Worm (Caenorhabditis elegans) whole organism, L2 larva: Measurements from ENCODE around the gene mml-1.
A peak's percentile ranks its signal among the peaks of the same experiment; 100 is the strongest.

Experiments used
- C34F6.9 ChIP-seq: fragments of 150-350 bp; optimal IDR thresholded peaks from 2 replicates; lab custom pipeline; 2014; ENCODE audit warnings: missing biosample characterization, missing genetic modification characterization
- F13H6.1 ChIP-seq: sonication (generic microtip); optimal IDR thresholded peaks from 2 replicates; lab custom pipeline; 2016; ENCODE audit warnings: missing genetic modification characterization, missing compliant biosample characterization
- R02D3.7 ChIP-seq: fragments of 150-350 bp; optimal IDR thresholded peaks from 2 replicates; lab custom pipeline; 2014; ENCODE audit warnings: missing biosample characterization, missing genetic modification characterization
- Y55F3AM.14 ChIP-seq: fragments of 200-800 bp; sonication (Bioruptor generic); optimal IDR thresholded peaks from 2 replicates; lab custom pipeline; 2018; ENCODE audit warnings: mild to moderate bottlenecking, missing genetic modification characterization, missing compliant biosample characterization
- ZK546.5 ChIP-seq: sonication (generic microtip); optimal IDR thresholded peaks from 2 replicates; lab custom pipeline; 2017; ENCODE audit warnings: missing biosample characterization, missing genetic modification characterization
- alr-1 ChIP-seq: fragments of 150-350 bp; optimal IDR thresholded peaks from 2 replicates; lab custom pipeline; 2014; ENCODE audit warnings: missing biosample characterization, missing genetic modification characterization
- aly-2 ChIP-seq: fragments of 150-350 bp; optimal IDR thresholded peaks from 2 replicates; lab custom pipeline; 2014; ENCODE audit warnings: missing biosample characterization, missing genetic modification characterization
- ama-1 ChIP-seq: fragments of 150-350 bp; optimal IDR thresholded peaks from 2 replicates; lab custom pipeline; 2018; ENCODE audit warnings: inconsistent platforms
- blmp-1 ChIP-seq: sonication (generic microtip); optimal IDR thresholded peaks from 2 replicates; lab custom pipeline; 2017; ENCODE audit warnings: missing genetic modification characterization, mild to moderate bottlenecking, missing compliant biosample characterization, antibody characterized with exemption, moderate library complexity; ENCODE audit not compliant: insufficient read depth
- ceh-16 ChIP-seq: fragments of 150-350 bp; optimal IDR thresholded peaks from 2 replicates; lab custom pipeline; 2014; ENCODE audit warnings: missing biosample characterization, missing genetic modification characterization
- ceh-82 ChIP-seq: fragments of 150-350 bp; optimal IDR thresholded peaks from 2 replicates; lab custom pipeline; 2014; ENCODE audit warnings: missing biosample characterization, missing genetic modification characterization
- crh-2 ChIP-seq: sonication (generic microtip); optimal IDR thresholded peaks from 2 replicates; lab custom pipeline; 2017; ENCODE audit warnings: missing biosample characterization, missing genetic modification characterization
- dmd-4 ChIP-seq: sonication (generic microtip); optimal IDR thresholded peaks from 2 replicates; lab custom pipeline; 2017; ENCODE audit warnings: missing biosample characterization, missing genetic modification characterization
- egl-27 ChIP-seq: sonication (generic microtip); optimal IDR thresholded peaks from 3 replicates; lab custom pipeline; 2017; ENCODE audit warnings: missing biosample characterization, missing genetic modification reagents, missing genetic modification characterization
- elt-1 ChIP-seq: fragments of 150-350 bp; optimal IDR thresholded peaks from 2 replicates; lab custom pipeline; 2014; ENCODE audit warnings: missing biosample characterization, missing genetic modification characterization
- elt-3 ChIP-seq: sonication (generic microtip); optimal IDR thresholded peaks from 2 replicates; lab custom pipeline; 2017; ENCODE audit warnings: missing biosample characterization, missing genetic modification characterization
- fos-1 ChIP-seq: fragments of 150-350 bp; optimal IDR thresholded peaks from 2 replicates; lab custom pipeline; 2014; ENCODE audit warnings: missing biosample characterization, missing genetic modification characterization
- gmeb-1 ChIP-seq: fragments of 150-350 bp; optimal IDR thresholded peaks from 2 replicates; lab custom pipeline; 2014; ENCODE audit warnings: missing biosample characterization, missing genetic modification characterization
- lin-11 ChIP-seq: fragments of 150-350 bp; sonication (generic microtip); optimal IDR thresholded peaks from 2 replicates; lab custom pipeline; 2014; ENCODE audit warnings: missing biosample characterization, missing genetic modification characterization, inconsistent platforms, mixed read lengths
- lin-13 ChIP-seq: fragments of 150-350 bp; optimal IDR thresholded peaks from 2 replicates; lab custom pipeline; 2014; ENCODE audit warnings: missing biosample characterization, missing genetic modification reagents, missing genetic modification characterization
- lin-39 ChIP-seq: fragments of 150-350 bp; optimal IDR thresholded peaks from 2 replicates; lab custom pipeline; 2014; ENCODE audit warnings: missing biosample characterization, missing genetic modification reagents, missing genetic modification characterization
- lsy-2 ChIP-seq, 2 experiments: fragments of 150-350 bp in 1 of 2; sonication (generic microtip) in 1 of 2; optimal IDR thresholded peaks; 2 replicates each; lab custom pipeline; 2014 to 2017; ENCODE audit warnings: missing biosample characterization in 2 of 2, missing genetic modification characterization in 2 of 2
- mab-5 ChIP-seq: fragments of 150-350 bp; optimal IDR thresholded peaks from 2 replicates; lab custom pipeline; 2014; ENCODE audit warnings: missing biosample characterization, missing genetic modification characterization
- mbf-1 ChIP-seq: sonication (generic microtip); optimal IDR thresholded peaks from 2 replicates; lab custom pipeline; 2017; ENCODE audit warnings: missing biosample characterization, missing genetic modification characterization
- mdl-1 ChIP-seq, 2 experiments: fragments of 150-350 bp in 1 of 2; sonication (generic microtip) in 1 of 2; optimal IDR thresholded peaks; 2 replicates each; lab custom pipeline; 2017; ENCODE audit warnings: missing biosample characterization in 2 of 2, missing genetic modification characterization in 2 of 2
- nhr-10 ChIP-seq: sonication (generic microtip); optimal IDR thresholded peaks from 2 replicates; lab custom pipeline; 2017; ENCODE audit warnings: missing biosample characterization, missing genetic modification characterization
- nhr-11 ChIP-seq: fragments of 150-350 bp; optimal IDR thresholded peaks from 2 replicates; lab custom pipeline; 2014; ENCODE audit warnings: missing biosample characterization, missing genetic modification characterization
- nhr-12 ChIP-seq: fragments of 150-350 bp; optimal IDR thresholded peaks from 2 replicates; lab custom pipeline; 2014; ENCODE audit warnings: missing biosample characterization, missing genetic modification characterization
- nhr-129 ChIP-seq: fragments of 150-350 bp; optimal IDR thresholded peaks from 2 replicates; lab custom pipeline; 2014; ENCODE audit warnings: missing biosample characterization, missing genetic modification characterization
- nhr-21 ChIP-seq: fragments of 150-350 bp; optimal IDR thresholded peaks from 2 replicates; lab custom pipeline; 2014; ENCODE audit warnings: missing biosample characterization, missing genetic modification characterization
- nhr-23 ChIP-seq: fragments of 150-350 bp; optimal IDR thresholded peaks from 2 replicates; lab custom pipeline; 2014; ENCODE audit warnings: missing biosample characterization, missing genetic modification reagents, missing genetic modification characterization
- nhr-237 ChIP-seq: fragments of 150-350 bp; optimal IDR thresholded peaks from 2 replicates; lab custom pipeline; 2014; ENCODE audit warnings: missing biosample characterization, missing genetic modification characterization
- nhr-25 ChIP-seq: fragments of 150-350 bp; sonication (generic microtip); optimal IDR thresholded peaks from 3 replicates; lab custom pipeline; 2014; ENCODE audit warnings: missing biosample characterization, missing genetic modification characterization
- nhr-6 ChIP-seq: fragments of 150-350 bp; optimal IDR thresholded peaks from 2 replicates; lab custom pipeline; 2014; ENCODE audit warnings: missing biosample characterization, missing genetic modification characterization
- nhr-77 ChIP-seq: fragments of 150-350 bp; optimal IDR thresholded peaks from 2 replicates; lab custom pipeline; 2014; ENCODE audit warnings: missing biosample characterization, missing genetic modification characterization
- peb-1 ChIP-seq: fragments of 150-350 bp; optimal IDR thresholded peaks from 2 replicates; lab custom pipeline; 2014; ENCODE audit warnings: missing biosample characterization, missing genetic modification characterization
- sem-4 ChIP-seq: fragments of 150-350 bp; optimal IDR thresholded peaks from 2 replicates; lab custom pipeline; 2014; ENCODE audit warnings: missing biosample characterization, missing genetic modification reagents, missing genetic modification characterization
- skn-1 ChIP-seq: sonication (generic microtip); optimal IDR thresholded peaks from 2 replicates; lab custom pipeline; 2017; ENCODE audit warnings: missing biosample characterization, missing genetic modification characterization
- sma-3 ChIP-seq: sonication (generic microtip); optimal IDR thresholded peaks from 2 replicates; lab custom pipeline; 2016; ENCODE audit warnings: missing genetic modification reagents, missing genetic modification characterization, missing compliant biosample characterization
- sma-9 ChIP-seq, 2 experiments: fragments of 150-350 bp in 1 of 2; sonication (generic microtip) in 1 of 2; optimal IDR thresholded peaks; 2 replicates each; lab custom pipeline; 2014 to 2016; ENCODE audit warnings: missing genetic modification characterization in 2 of 2, mild to moderate bottlenecking in 1 of 2, missing biosample characterization in 1 of 2, missing compliant biosample characterization in 1 of 2, missing genetic modification reagents in 1 of 2, moderate library complexity in 1 of 2
- snpc-4 ChIP-seq: fragments of 150-350 bp; optimal IDR thresholded peaks from 2 replicates; lab custom pipeline; 2014; ENCODE audit warnings: missing biosample characterization, missing genetic modification characterization
- unc-39 ChIP-seq: fragments of 150-350 bp; optimal IDR thresholded peaks from 2 replicates; lab custom pipeline; 2014; ENCODE audit warnings: missing biosample characterization, missing genetic modification characterization
- unc-55 ChIP-seq: fragments of 150-350 bp; sonication (generic microtip); optimal IDR thresholded peaks from 3 replicates; lab custom pipeline; 2014; ENCODE audit warnings: missing biosample characterization, missing genetic modification reagents, missing genetic modification characterization
- unc-62 ChIP-seq: fragments of 150-350 bp; optimal IDR thresholded peaks from 2 replicates; lab custom pipeline; 2014; ENCODE audit warnings: missing biosample characterization, missing genetic modification reagents, missing genetic modification characterization
- ztf-1 ChIP-seq: fragments of 200-800 bp; sonication (Bioruptor generic); conservative IDR thresholded peaks from 2 replicates; pipeline ENCODE4 v1.3.6; 2022; ENCODE audit warnings: missing genetic modification characterization, missing compliant biosample characterization
- ztf-11 ChIP-seq: sonication (generic microtip); optimal IDR thresholded peaks from 2 replicates; lab custom pipeline; 2017; ENCODE audit warnings: missing biosample characterization, missing genetic modification characterization
- ztf-4 ChIP-seq: fragments of 150-350 bp; optimal IDR thresholded peaks from 2 replicates; lab custom pipeline; 2014; ENCODE audit warnings: missing biosample characterization, missing genetic modification characterization

Gene mml-1

DNA sequence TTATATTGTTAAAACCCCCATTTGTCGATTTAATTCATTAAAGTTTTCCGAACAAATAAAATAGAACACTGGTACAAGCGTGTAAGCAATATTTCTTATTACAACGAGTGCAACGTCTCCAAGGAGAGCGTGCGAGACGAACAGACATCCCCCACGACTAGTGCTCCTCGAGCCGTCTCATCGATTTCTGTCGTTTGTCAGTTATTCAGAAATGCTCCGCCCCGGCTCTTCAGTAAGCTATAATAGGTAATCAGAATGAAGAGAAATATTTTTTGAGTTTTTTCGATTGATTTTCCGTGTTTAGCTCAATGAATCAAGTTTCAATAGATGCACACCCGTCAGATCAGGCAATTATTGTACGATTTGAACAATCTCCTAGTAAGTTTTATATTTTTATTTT lies 35.8 kb downstream of the mml-1 start, which contains the start of gene kap-1:
kap-1 (plus strand) TSS at position 143 of the 400 bp plus-strand sequence.
- TF ChIP-seq ZK546.5 (tag; lab: Kevin White, UChicago) (no peak), gmeb-1 (tag; lab: Kevin White, UChicago) (no peak), Y55F3AM.14 (no peak), lsy-2 (tag; optimal IDR thresholded peaks at IDR 0.05; lab: Kevin White, UChicago) (peak in 1 of 2 experiments; percentile 48), C34F6.9 (tag; lab: Kevin White, UChicago) (peak; percentile 15), R02D3.7 (tag; lab: Kevin White, UChicago) (no peak), egl-27 (tag; lab: Kevin White, UChicago) (peak; percentile 6), lin-39 (tag; lab: Kevin White, UChicago) (no peak), ztf-1 (GFP tag; lab: Robert Waterston, UW) (no peak), ama-1 (lab: Kevin White, UChicago) (peak; percentile 1), blmp-1 (tag; lab: Kevin White, UChicago) (no peak)

DNA sequence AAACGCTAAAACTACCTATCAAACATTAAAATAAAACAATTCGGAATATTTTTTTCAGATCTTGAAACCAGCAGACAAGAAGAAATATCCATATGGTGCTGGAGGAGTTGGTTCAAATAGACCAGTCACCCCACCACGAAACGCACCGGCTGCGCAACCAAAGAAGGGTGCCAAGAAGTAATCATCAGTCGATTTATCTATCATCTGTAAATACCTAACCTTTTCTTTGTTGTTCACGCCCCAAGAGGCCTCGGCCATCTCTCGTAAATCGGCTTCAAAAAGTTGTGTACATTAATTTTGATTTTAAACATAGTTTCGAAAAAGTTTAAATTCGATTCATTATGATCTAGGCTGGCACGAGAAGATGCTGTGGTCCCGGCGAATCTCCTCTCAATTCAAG lies 36.5 kb downstream of the mml-1 start:
- TF ChIP-seq ceh-16 (tag; lab: Kevin White, UChicago), result no peak
- no peak for TF ChIP-seq nhr-6 (tag; lab: Kevin White, UChicago)
- no peak for TF ChIP-seq mab-5 (tag; lab: Kevin White, UChicago)
- no peak for TF ChIP-seq nhr-12
- no peak for TF ChIP-seq ztf-4 (tag; lab: Kevin White, UChicago)
- TF ChIP-seq ceh-82 (tag; lab: Kevin White, UChicago), result no peak
- TF ChIP-seq ztf-1 (GFP tag; lab: Robert Waterston, UW), result no peak
- TF ChIP-seq R02D3.7 (tag; lab: Kevin White, UChicago), result no peak
- no peak for TF ChIP-seq ama-1 (lab: Kevin White, UChicago)

DNA sequence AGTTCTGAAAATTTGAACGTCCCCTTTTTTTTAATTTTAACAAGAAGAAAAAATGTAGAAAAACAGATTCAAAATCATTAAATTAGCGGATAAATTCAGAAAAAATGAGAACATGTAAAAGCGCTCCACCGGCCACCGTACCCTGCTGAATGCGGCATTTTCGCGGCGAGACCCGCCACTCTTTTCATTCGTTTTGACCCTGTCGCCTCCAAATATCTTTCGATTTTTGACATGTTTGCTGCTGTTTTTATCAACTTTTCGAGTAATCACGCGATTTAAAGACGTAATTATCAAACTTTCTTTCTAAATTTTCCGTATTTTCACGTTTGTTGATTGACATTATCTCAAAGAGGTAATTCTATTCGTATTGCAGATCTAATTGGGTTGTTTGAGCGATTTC lies 38.3 kb downstream of the mml-1 start, which contains the start of gene gsp-2:
gsp-2 (plus strand) TSS at position 374 of the 400 bp plus-strand sequence.
- TF ChIP-seq nhr-11 (no peak), nhr-6 (tag; lab: Kevin White, UChicago) (no peak), unc-55 (peak; percentile 87), crh-2 (tag; lab: Kevin White, UChicago) (peak; percentile 77), sma-9 (GFP tag; optimal IDR thresholded peaks at IDR 0.05; lab: Kevin White, UChicago) (peak; percentile 33), sma-9 (tag; optimal IDR thresholded peaks at IDR 0.05; lab: Kevin White, UChicago) (no peak), ceh-16 (tag; lab: Kevin White, UChicago) (peak; percentile 42), snpc-4 (tag; lab: Kevin White, UChicago) (peak; percentile 54), nhr-237 (tag; lab: Kevin White, UChicago) (no peak), mab-5 (tag; lab: Kevin White, UChicago) (no peak), C34F6.9 (tag; lab: Kevin White, UChicago) (peak; percentile 81), nhr-25 (tag; lab: Kevin White, UChicago) (peak; percentile 29), ZK546.5 (tag; lab: Kevin White, UChicago) (peak; percentile 86), ceh-82 (tag; lab: Kevin White, UChicago) (no peak), nhr-23 (tag; lab: Kevin White, UChicago) (no peak), nhr-12 (no peak), nhr-77 (tag; lab: Kevin White, UChicago) (no peak), gmeb-1 (tag; lab: Kevin White, UChicago) (peak; percentile 71), lin-39 (tag; lab: Kevin White, UChicago) (no peak), sma-3 (GFP tag; lab: Kevin White, UChicago) (peak; percentile 59), mbf-1 (tag; lab: Kevin White, UChicago) (no peak), ztf-4 (tag; lab: Kevin White, UChicago) (no peak), alr-1 (no peak), skn-1 (no peak), nhr-129 (tag; lab: Kevin White, UChicago) (peak; percentile 77), nhr-21 (tag; lab: Kevin White, UChicago) (peak; percentile 27), blmp-1 (tag; lab: Kevin White, UChicago) (peak; percentile 22), unc-39 (no peak), unc-62 (GFP tag; lab: Kevin White, UChicago) (no peak), ztf-11 (tag; lab: Kevin White, UChicago) (no peak), egl-27 (tag; lab: Kevin White, UChicago) (no peak), lsy-2 (tag; optimal IDR thresholded peaks at IDR 0.05; lab: Kevin White, UChicago) (peak; percentile 86 to 97), Y55F3AM.14 (peak; percentile 43), nhr-10 (no peak), peb-1 (tag; lab: Kevin White, UChicago) (no peak), mdl-1 (tag; optimal IDR thresholded peaks at IDR 0.05; lab: Kevin White, UChicago) (no peak), ama-1 (lab: Kevin White, UChicago) (peak; percentile 58), sem-4 (tag; lab: Kevin White, UChicago) (peak; percentile 51), R02D3.7 (tag; lab: Kevin White, UChicago) (no peak), aly-2 (tag; lab: Kevin White, UChicago) (no peak), lin-13 (GFP tag; lab: Kevin White, UChicago) (peak; percentile 75), dmd-4 (tag; lab: Kevin White, UChicago) (no peak), fos-1 (peak; percentile 46), elt-1 (tag; lab: Kevin White, UChicago) (no peak), elt-3 (tag; lab: Kevin White, UChicago) (no peak), F13H6.1 (peak; percentile 23), lin-11 (tag; lab: Kevin White, UChicago) (peak; percentile 87)
